Worm (Caenorhabditis elegans): ENCODE data around the gene col-143.

DNA sequence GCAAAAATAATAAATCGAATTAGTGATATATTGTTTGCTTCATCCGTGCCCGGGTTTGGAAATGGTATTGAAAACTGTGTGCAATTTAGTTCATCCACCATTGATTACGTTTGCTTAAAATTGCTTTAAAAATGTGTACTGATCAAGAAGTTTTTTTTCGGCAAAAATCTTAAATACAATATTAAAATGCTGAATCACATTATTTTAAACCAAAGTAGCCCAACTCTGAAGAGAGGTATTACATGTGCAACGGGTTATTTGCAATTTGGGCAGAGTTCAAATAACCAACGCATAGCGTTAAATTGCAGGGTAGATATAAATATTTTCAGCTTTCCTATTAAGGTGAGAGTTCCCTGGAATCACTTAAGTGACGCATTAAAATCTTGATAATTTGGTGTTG lies 18.3 kb upstream of the col-143 start, which contains the start of gene dmsr-14:
- TF ChIP-seq him-1 (tag; optimal IDR thresholded peaks at IDR 0.05) = no peak
- no peak for TF ChIP-seq dao-5 (tag; optimal IDR thresholded peaks at IDR 0.05)

All from whole organism, L4/young adult.